Fruit fly (Drosophila melanogaster) whole organism, embryonic: ENCODE measurements around the gene CG34253.

Source experiments
- CG12071 ChIP-seq: fragments of 200-800 bp; sonication (Bioruptor generic); optimal IDR thresholded peaks from 3 replicates; lab custom pipeline; 2018; ENCODE audit warnings: missing biosample characterization, mild to moderate bottlenecking, missing genetic modification characterization
- CG17186 ChIP-seq: fragments of 200-800 bp; sonication (Bioruptor generic); optimal IDR thresholded peaks from 3 replicates; lab custom pipeline; 2017; ENCODE audit warnings: missing biosample characterization, missing genetic modification reagents, missing genetic modification characterization
- CG17568 ChIP-seq: fragments of 200-800 bp; sonication (Bioruptor generic); optimal IDR thresholded peaks from 2 replicates; lab custom pipeline; 2018; ENCODE audit warnings: missing biosample characterization, mild to moderate bottlenecking, missing genetic modification characterization, moderate library complexity
- CG17802 ChIP-seq: fragments of 200-800 bp; sonication (Bioruptor generic); optimal IDR thresholded peaks from 2 replicates; lab custom pipeline; 2018; ENCODE audit warnings: missing biosample characterization, mild to moderate bottlenecking, missing genetic modification characterization, moderate library complexity
- CG1832 ChIP-seq: fragments of 200-800 bp; sonication (Bioruptor generic); optimal IDR thresholded peaks from 2 replicates; lab custom pipeline; 2017; ENCODE audit warnings: missing biosample characterization, mild to moderate bottlenecking, missing genetic modification characterization, inconsistent platforms
- CG2120 ChIP-seq: fragments of 200-800 bp; sonication (Bioruptor generic); optimal IDR thresholded peaks from 3 replicates; lab custom pipeline; 2016; ENCODE audit warnings: missing biosample characterization, missing genetic modification characterization
- CG3065 ChIP-seq: fragments of 200-800 bp; sonication (Bioruptor generic); optimal IDR thresholded peaks from 2 replicates; lab custom pipeline; 2016; ENCODE audit warnings: missing biosample characterization, missing genetic modification characterization
- CG31365 ChIP-seq: fragments of 200-800 bp; sonication (Bioruptor generic); optimal IDR thresholded peaks from 2 replicates; lab custom pipeline; 2018; ENCODE audit warnings: missing biosample characterization, mild to moderate bottlenecking, missing genetic modification characterization
- CG3281 ChIP-seq: fragments of 200-800 bp; sonication (Bioruptor generic); optimal IDR thresholded peaks from 3 replicates; lab custom pipeline; 2017; ENCODE audit warnings: missing biosample characterization, mild to moderate bottlenecking, missing genetic modification characterization
- CG33213 ChIP-seq: fragments of 200-800 bp; sonication (Bioruptor generic); optimal IDR thresholded peaks from 3 replicates; lab custom pipeline; 2016; ENCODE audit warnings: missing biosample characterization, missing genetic modification characterization
- CG3407 ChIP-seq: fragments of 200-800 bp; sonication (Bioruptor generic); optimal IDR thresholded peaks from 2 replicates; lab custom pipeline; 2018; ENCODE audit warnings: missing biosample characterization, mild to moderate bottlenecking, missing genetic modification characterization
- CG3847 ChIP-seq: fragments of 200-800 bp; sonication (Bioruptor generic); IDR thresholded peaks from 2 replicates; pipeline ENCODE4 v1.3.6; 2022; ENCODE audit warnings: missing biosample characterization, missing genetic modification characterization
- CG5245 ChIP-seq: fragments of 200-800 bp; sonication (Bioruptor generic); optimal IDR thresholded peaks from 3 replicates; lab custom pipeline; 2016; ENCODE audit warnings: missing biosample characterization, missing genetic modification characterization
- CG7786 ChIP-seq: fragments of 200-800 bp; sonication (Bioruptor generic); optimal IDR thresholded peaks from 2 replicates; lab custom pipeline; 2016; ENCODE audit warnings: missing biosample characterization, missing genetic modification characterization
- CG7987 ChIP-seq: fragments of 200-800 bp; sonication (Bioruptor generic); optimal IDR thresholded peaks from 2 replicates; lab custom pipeline; 2018; ENCODE audit warnings: missing biosample characterization, mild to moderate bottlenecking, missing genetic modification characterization, moderate library complexity
- CrebB ChIP-seq: fragments of 200-800 bp; sonication (Bioruptor generic); optimal IDR thresholded peaks from 3 replicates; lab custom pipeline; 2018; ENCODE audit warnings: missing biosample characterization, mild to moderate bottlenecking, missing genetic modification characterization
- D ChIP-seq, 2 experiments: fragments of 200-800 bp in 1 of 2; fragments of >200 bp in 1 of 2; sonication (Bioruptor generic) in 1 of 2; optimal IDR thresholded peaks; 2 replicates in 1 of 2; 3 replicates in 1 of 2; lab custom pipeline; 2017; ENCODE audit warnings: mild to moderate bottlenecking in 1 of 2, missing biosample characterization in 1 of 2, missing genetic modification characterization in 1 of 2, missing genetic modification reagents in 1 of 2
- Dp ChIP-seq: fragments of 200-800 bp; sonication (Bioruptor generic); optimal IDR thresholded peaks from 2 replicates; lab custom pipeline; 2018; ENCODE audit warnings: missing biosample characterization, mild to moderate bottlenecking, missing genetic modification characterization, moderate library complexity
- H15 ChIP-seq: fragments of 200-800 bp; sonication (Bioruptor generic); IDR thresholded peaks from 3 replicates; pipeline ENCODE4 v1.3.6; 2022; ENCODE audit warnings: missing biosample characterization, missing genetic modification characterization
- Hmx ChIP-seq: fragments of 200-800 bp; sonication (Bioruptor generic); optimal IDR thresholded peaks from 2 replicates; lab custom pipeline; 2016; ENCODE audit warnings: missing biosample characterization, missing genetic modification characterization
- MTF-1 ChIP-seq: fragments of 200-800 bp; sonication (Bioruptor generic); optimal IDR thresholded peaks from 2 replicates; lab custom pipeline; 2018; ENCODE audit warnings: missing biosample characterization, mild to moderate bottlenecking, missing genetic modification characterization, borderline replicate concordance
- Mad ChIP-seq: fragments of 200-800 bp; sonication (Bioruptor generic); optimal IDR thresholded peaks from 2 replicates; lab custom pipeline; 2016; ENCODE audit warnings: missing biosample characterization, missing genetic modification characterization
- Med ChIP-seq: fragments of 200-800 bp; sonication (Bioruptor generic); peaks from one replicate; lab custom pipeline; 2016; ENCODE audit warnings: missing biosample characterization, missing genetic modification characterization, mild to moderate bottlenecking, inconsistent platforms, moderate library complexity
- Nf-YC ChIP-seq: fragments of 200-800 bp; optimal IDR thresholded peaks from 3 replicates; lab custom pipeline; 2019; ENCODE audit warnings: missing biosample characterization, mild to moderate bottlenecking, missing genetic modification characterization, moderate library complexity
- Optix ChIP-seq: fragments of 200-800 bp; sonication (Bioruptor generic); IDR thresholded peaks from 3 replicates; pipeline ENCODE4 v1.3.6; 2022; ENCODE audit warnings: missing biosample characterization, missing genetic modification characterization
- Rfx ChIP-seq: fragments of 200-800 bp; sonication (Bioruptor generic); IDR thresholded peaks from 2 replicates; pipeline ENCODE4 v1.3.6; 2022; ENCODE audit warnings: missing biosample characterization, missing genetic modification characterization
- amos ChIP-seq: fragments of 200-800 bp; sonication (Bioruptor generic); IDR thresholded peaks from 2 replicates; pipeline ENCODE4 v1.3.6; 2022; ENCODE audit warnings: missing biosample characterization, missing genetic modification characterization; ENCODE audit not compliant: partially characterized antibody
- bab2 ChIP-seq: fragments of 200-800 bp; sonication (Bioruptor generic); optimal IDR thresholded peaks from 2 replicates; lab custom pipeline; 2016; ENCODE audit warnings: missing biosample characterization, missing genetic modification characterization
- bcd ChIP-seq: fragments of 200-800 bp; sonication (Bioruptor generic); optimal IDR thresholded peaks from 2 replicates; lab custom pipeline; 2017; ENCODE audit warnings: missing biosample characterization, mild to moderate bottlenecking, missing genetic modification characterization
- br ChIP-seq: fragments of >200 bp; optimal IDR thresholded peaks from 2 replicates; lab custom pipeline; 2017
- disco-r ChIP-seq: fragments of 200-800 bp; sonication (Bioruptor generic); optimal IDR thresholded peaks from 2 replicates; lab custom pipeline; 2016; ENCODE audit warnings: missing biosample characterization, missing genetic modification characterization
- dm ChIP-seq: fragments of 200-800 bp; sonication (Bioruptor generic); optimal IDR thresholded peaks from 3 replicates; lab custom pipeline; 2016; ENCODE audit warnings: missing biosample characterization, missing genetic modification characterization
- en ChIP-seq: fragments of 200-800 bp; sonication (Bioruptor generic); optimal IDR thresholded peaks from 2 replicates; lab custom pipeline; 2016; ENCODE audit warnings: missing biosample characterization, missing genetic modification characterization
- ewg ChIP-seq: fragments of 200-800 bp; sonication (Bioruptor generic); optimal IDR thresholded peaks from 3 replicates; lab custom pipeline; 2017; ENCODE audit warnings: mild to moderate bottlenecking, missing biosample characterization, missing genetic modification reagents, missing genetic modification characterization
- fru ChIP-seq: fragments of >200 bp; optimal IDR thresholded peaks from 2 replicates; lab custom pipeline; 2017
- gcm ChIP-seq: fragments of 200-800 bp; sonication (Bioruptor generic); optimal IDR thresholded peaks from 2 replicates; lab custom pipeline; 2019; ENCODE audit warnings: missing biosample characterization, mild to moderate bottlenecking, missing genetic modification characterization, moderate library complexity
- gsb-n ChIP-seq: fragments of 200-800 bp; sonication (Bioruptor generic); optimal IDR thresholded peaks from 3 replicates; lab custom pipeline; 2018; ENCODE audit warnings: missing biosample characterization, mild to moderate bottlenecking, missing genetic modification characterization
- ind ChIP-seq: fragments of 200-800 bp; sonication (Bioruptor generic); optimal IDR thresholded peaks from 3 replicates; lab custom pipeline; 2016; ENCODE audit warnings: missing biosample characterization, missing genetic modification characterization
- lov ChIP-seq, 2 experiments: fragments of 200-800 bp in 1 of 2; fragments of >200 bp in 1 of 2; sonication (Bioruptor generic) in 1 of 2; IDR thresholded peaks in 1 of 2; optimal IDR thresholded peaks in 1 of 2; 2 replicates in 1 of 2; 3 replicates in 1 of 2; pipeline versions ENCODE4 v1.3.6 to Lab custom; 2017 to 2022; ENCODE audit warnings: missing biosample characterization in 1 of 2, missing genetic modification characterization in 1 of 2
- maf-S ChIP-seq: fragments of 200-800 bp; sonication (Bioruptor generic); optimal IDR thresholded peaks from 2 replicates; lab custom pipeline; 2016; ENCODE audit warnings: missing biosample characterization, missing genetic modification characterization
- nau ChIP-seq: fragments of 200-800 bp; sonication (Bioruptor generic); optimal IDR thresholded peaks from 3 replicates; lab custom pipeline; 2017; ENCODE audit warnings: missing biosample characterization, mild to moderate bottlenecking, missing genetic modification characterization, missing genetic modification reagents
- phol ChIP-seq: fragments of 200-800 bp; sonication (Bioruptor generic); optimal IDR thresholded peaks from 3 replicates; lab custom pipeline; 2018; ENCODE audit warnings: missing biosample characterization, mild to moderate bottlenecking, missing genetic modification characterization, moderate library complexity
- pnt ChIP-seq: fragments of 200-800 bp; sonication (Bioruptor generic); optimal IDR thresholded peaks from 3 replicates; lab custom pipeline; 2016; ENCODE audit warnings: missing biosample characterization, missing genetic modification characterization
- run ChIP-seq: fragments of 200-800 bp; sonication (Bioruptor generic); optimal IDR thresholded peaks from 3 replicates; lab custom pipeline; 2018; ENCODE audit warnings: missing biosample characterization, mild to moderate bottlenecking, missing genetic modification characterization
- sima ChIP-seq: fragments of 200-800 bp; sonication (Bioruptor generic); optimal IDR thresholded peaks from 2 replicates; lab custom pipeline; 2016; ENCODE audit warnings: missing biosample characterization, missing genetic modification characterization
- slbo ChIP-seq: fragments of 200-800 bp; sonication (Bioruptor generic); IDR thresholded peaks from 2 replicates; pipeline ENCODE4 v1.3.6; 2022; ENCODE audit warnings: missing biosample characterization, missing genetic modification characterization
- tin ChIP-seq: fragments of 200-800 bp; sonication (Bioruptor generic); optimal IDR thresholded peaks from 3 replicates; lab custom pipeline; 2016; ENCODE audit warnings: missing biosample characterization, missing genetic modification characterization
- zen ChIP-seq: fragments of 200-800 bp; sonication (Bioruptor generic); optimal IDR thresholded peaks from 3 replicates; lab custom pipeline; 2018; ENCODE audit warnings: missing biosample characterization, mild to moderate bottlenecking, missing genetic modification characterization, moderate library complexity

Gene CG34253

dm6 chr3L:18106021-18106944 lies 19.2 kb upstream of the CG34253 start, which contains the start of the genes CG13698 and mRpS26 (continued):
- TF ChIP-seq ewg (peak; percentile 63), disco-r (no peak), CrebB (no peak), tin (GFP tag; lab: Kevin White, UChicago) (peak; percentile 70), maf-S (GFP tag; lab: Kevin White, UChicago) (peak; percentile 27), pnt (GFP tag; lab: Kevin White, UChicago) (no peak), gsb-n (tag; lab: Kevin White, UChicago) (peak; percentile 56), amos (GFP tag; lab: Robert Waterston, UW) (no peak; the same call in 1 of the 2 replicates), CG17802 (tag; lab: Kevin White, UChicago) (peak; percentile 24), CG5245 (no peak), Hmx (GFP tag; lab: Kevin White, UChicago) (no peak), CG7786 (GFP tag; lab: Kevin White, UChicago) (no peak), phol (tag; lab: Kevin White, UChicago) (peak; percentile 77), bcd (peak; percentile 77), lov (optimal IDR thresholded peaks at IDR 0.05; lab: Kevin White, UChicago) (no peak), lov (GFP tag; IDR thresholded peaks at IDR 0.05; lab: Robert Waterston, UW) (peak; percentile 49; the same call in 1 of the 3 replicates), nau (GFP tag; lab: Kevin White, UChicago) (no peak), CG1832 (GFP tag; lab: Kevin White, UChicago) (no peak), sima (GFP tag; lab: Kevin White, UChicago) (no peak), CG17568 (GFP tag; lab: Kevin White, UChicago) (peak; percentile 23), CG7987 (GFP tag; lab: Kevin White, UChicago) (peak; percentile 14), dm (GFP tag; lab: Kevin White, UChicago) (no peak), Nf-YC (tag; lab: Kevin White, UChicago) (peak; percentile 78), MTF-1 (GFP tag; lab: Kevin White, UChicago) (no peak), D (optimal IDR thresholded peaks at IDR 0.05; lab: Kevin White, UChicago) (no peak), D (GFP tag; optimal IDR thresholded peaks at IDR 0.05; lab: Kevin White, UChicago) (no peak), Dp (GFP tag; lab: Kevin White, UChicago) (peak; percentile 7), CG17186 (GFP tag; lab: Kevin White, UChicago) (peak; percentile 49), CG3847 (GFP tag; lab: Robert Waterston, UW) (peak; percentile 59; the same call in 1 of the 2 replicates), Med (GFP tag; lab: Kevin White, UChicago) (peak; percentile 70), CG3281 (GFP tag; lab: Kevin White, UChicago) (peak; percentile 60), Mad (GFP tag; lab: Kevin White, UChicago) (peak; percentile 52), fru (lab: Kevin White, UChicago) (no peak), CG3065 (GFP tag; lab: Kevin White, UChicago) (no peak), gcm (GFP tag; lab: Kevin White, UChicago) (peak; percentile 57), H15 (GFP tag; lab: Robert Waterston, UW) (0 out of 3 replicates have a peak, but pooled peaks have one; percentile 39), CG2120 (GFP tag; lab: Kevin White, UChicago) (peak; percentile 77), CG33213 (no peak), Optix (GFP tag; lab: Robert Waterston, UW) (no peak), en (GFP tag; lab: Kevin White, UChicago) (no peak), CG3407 (GFP tag; lab: Kevin White, UChicago) (peak; percentile 50), CG31365 (tag; lab: Kevin White, UChicago) (no peak), br (lab: Kevin White, UChicago) (no peak), zen (peak; percentile 29), ind (GFP tag; lab: Kevin White, UChicago) (peak; percentile 71), Rfx (GFP tag; lab: Robert Waterston, UW) (peak; percentile 80), slbo (GFP tag; lab: Robert Waterston, UW) (peak; percentile 71), CG12071 (GFP tag; lab: Kevin White, UChicago) (peak; percentile 3), bab2 (GFP tag; lab: Kevin White, UChicago) (peak; percentile 36), run (tag; lab: Kevin White, UChicago) (no peak)
